Fruit fly (Drosophila melanogaster) whole organism, wandering third instar larva: ENCODE data around the gene Eip63E.
A peak's percentile ranks its signal among the peaks of the same experiment; 100 is the strongest.

ENCODE experiments used
- Abd-B ChIP-seq: fragments of >200 bp; optimal IDR thresholded peaks from 2 replicates; lab custom pipeline; 2017; ENCODE audit warnings: missing biosample characterization, missing genetic modification characterization
- CG32264 ChIP-seq: fragments of 200-800 bp; sonication (Bioruptor generic); optimal IDR thresholded peaks from 2 replicates; lab custom pipeline; 2016; ENCODE audit warnings: missing biosample characterization, missing genetic modification characterization
- CG9705 ChIP-seq: fragments of 200-800 bp; sonication (Bioruptor generic); optimal IDR thresholded peaks from 2 replicates; lab custom pipeline; 2018; ENCODE audit warnings: missing biosample characterization, mild to moderate bottlenecking, missing genetic modification characterization
- CrebA ChIP-seq: fragments of 200-800 bp; sonication (Bioruptor generic); optimal IDR thresholded peaks from 2 replicates; lab custom pipeline; 2016; ENCODE audit warnings: missing biosample characterization, mild to moderate bottlenecking, missing genetic modification characterization, borderline replicate concordance
- Dfd ChIP-seq: fragments of >200 bp; optimal IDR thresholded peaks from 2 replicates; lab custom pipeline; 2017; ENCODE audit warnings: missing biosample characterization, missing genetic modification characterization
- Dif ChIP-seq: fragments of 200-275, 200-300 bp; sonication (Bioruptor generic); optimal IDR thresholded peaks from 2 replicates; lab custom pipeline; 2018; ENCODE audit warnings: missing biosample characterization, missing genetic modification characterization; ENCODE audit not compliant: partially characterized antibody
- HLH106 ChIP-seq: fragments of 200-800 bp; optimal IDR thresholded peaks from 3 replicates; lab custom pipeline; 2019; ENCODE audit warnings: missing biosample characterization, mild to moderate bottlenecking, missing genetic modification characterization, moderate library complexity
- Hnf4 ChIP-seq: fragments of 200-800 bp; sonication (Bioruptor generic); optimal IDR thresholded peaks from 2 replicates; lab custom pipeline; 2016; ENCODE audit warnings: missing biosample characterization, mild to moderate bottlenecking, missing genetic modification characterization
- Hr78 ChIP-seq: fragments of >200 bp; optimal IDR thresholded peaks from 2 replicates; lab custom pipeline; 2017; ENCODE audit warnings: missing biosample characterization, missing genetic modification characterization
- Hr83 ChIP-seq: fragments of 200-300 bp; sonication (Bioruptor generic); optimal IDR thresholded peaks from 2 replicates; lab custom pipeline; 2016; ENCODE audit warnings: missing biosample characterization, mild to moderate bottlenecking, missing genetic modification characterization, moderate library complexity; ENCODE audit not compliant: poor library complexity, severe bottlenecking
- Jra ChIP-seq: sonication (Bioruptor generic); optimal IDR thresholded peaks from 2 replicates; lab custom pipeline; 2016; ENCODE audit warnings: missing biosample characterization, missing genetic modification characterization
- Mio ChIP-seq: sonication (Bioruptor generic); optimal IDR thresholded peaks from 2 replicates; lab custom pipeline; 2016; ENCODE audit warnings: missing biosample characterization, missing genetic modification characterization
- Myc ChIP-seq: fragments of >200 bp; optimal IDR thresholded peaks from 2 replicates; lab custom pipeline; 2017
- N ChIP-seq: fragments of >200 bp; optimal IDR thresholded peaks from 2 replicates; lab custom pipeline; 2018; ENCODE audit warnings: missing biosample characterization, missing external identifiers, missing genetic modification characterization
- OdsH ChIP-seq: fragments of 200-800 bp; sonication (Bioruptor generic); optimal IDR thresholded peaks from 2 replicates; lab custom pipeline; 2016; ENCODE audit warnings: missing biosample characterization, mild to moderate bottlenecking, missing genetic modification characterization
- Rel ChIP-seq, 2 experiments: fragments of 200-800 bp; sonication (Bioruptor generic) in 1 of 2; optimal IDR thresholded peaks; 2 replicates in 1 of 2; 3 replicates in 1 of 2; lab custom pipeline; 2016 to 2019; ENCODE audit warnings: mild to moderate bottlenecking in 2 of 2, missing biosample characterization in 2 of 2, missing genetic modification characterization in 2 of 2, moderate library complexity in 1 of 2
- Sp1 ChIP-seq: fragments of 200-800 bp; sonication (Bioruptor generic); optimal IDR thresholded peaks from 3 replicates; lab custom pipeline; 2019; ENCODE audit warnings: missing biosample characterization, mild to moderate bottlenecking, missing genetic modification characterization, moderate library complexity
- br ChIP-seq: fragments of 200-800 bp; sonication (Bioruptor generic); optimal IDR thresholded peaks from 2 replicates; lab custom pipeline; 2016; ENCODE audit warnings: missing biosample characterization, missing genetic modification characterization
- brk ChIP-seq: fragments of 200-800 bp; sonication (Bioruptor generic); optimal IDR thresholded peaks from 2 replicates; lab custom pipeline; 2016; ENCODE audit warnings: missing biosample characterization, mild to moderate bottlenecking, missing genetic modification characterization
- dmrt93B ChIP-seq: fragments of 200-800 bp; sonication (Bioruptor generic); optimal IDR thresholded peaks from 2 replicates; lab custom pipeline; 2018; ENCODE audit warnings: missing biosample characterization, mild to moderate bottlenecking, missing genetic modification characterization
- ey ChIP-seq: fragments of 200-800 bp; sonication (Bioruptor generic); optimal IDR thresholded peaks from 2 replicates; lab custom pipeline; 2016; ENCODE audit warnings: missing biosample characterization, missing genetic modification characterization
- foxo ChIP-seq, 2 experiments: fragments of 200-800 bp; sonication (Bioruptor generic); optimal IDR thresholded peaks; 2 replicates in 1 of 2; 3 replicates in 1 of 2; lab custom pipeline; 2016 to 2017; ENCODE audit warnings: missing biosample characterization in 2 of 2, missing genetic modification characterization in 2 of 2
- fru ChIP-seq: fragments of 200-800 bp; sonication (Bioruptor generic); optimal IDR thresholded peaks from 3 replicates; lab custom pipeline; 2016; ENCODE audit warnings: missing biosample characterization, mild to moderate bottlenecking, missing genetic modification characterization
- h ChIP-seq: fragments of 200-800 bp; sonication (Bioruptor generic); optimal IDR thresholded peaks from 3 replicates; lab custom pipeline; 2016; ENCODE audit warnings: missing biosample characterization, mild to moderate bottlenecking, missing genetic modification characterization
- jim ChIP-seq: fragments of 175-275, 200-325 bp; sonication (Bioruptor generic); optimal IDR thresholded peaks from 2 replicates; lab custom pipeline; 2016; ENCODE audit warnings: missing biosample characterization, mild to moderate bottlenecking, missing genetic modification characterization
- lola ChIP-seq: fragments of >200 bp; optimal IDR thresholded peaks from 2 replicates; lab custom pipeline; 2017; ENCODE audit warnings: missing biosample characterization, missing genetic modification characterization
- pan ChIP-seq: fragments of >200 bp; optimal IDR thresholded peaks from 2 replicates; lab custom pipeline; 2017
- psq ChIP-seq: fragments of 200-800 bp; sonication (Bioruptor generic); optimal IDR thresholded peaks from 3 replicates; lab custom pipeline; 2017; ENCODE audit warnings: missing biosample characterization, mild to moderate bottlenecking, missing genetic modification characterization, moderate library complexity
- rgr ChIP-seq: fragments of 200-800 bp; sonication (Bioruptor generic); optimal IDR thresholded peaks from 3 replicates; lab custom pipeline; 2016; ENCODE audit warnings: missing biosample characterization, mild to moderate bottlenecking, missing genetic modification characterization
- sage ChIP-seq: fragments of 200-800 bp; sonication (Bioruptor generic); optimal IDR thresholded peaks from 2 replicates; lab custom pipeline; 2016; ENCODE audit warnings: missing biosample characterization, mild to moderate bottlenecking, missing genetic modification characterization
- sv ChIP-seq: fragments of 200-800 bp; sonication (Bioruptor generic); optimal IDR thresholded peaks from 3 replicates; lab custom pipeline; 2016; ENCODE audit warnings: missing biosample characterization, missing genetic modification characterization
- tai ChIP-seq: sonication (Bioruptor generic); optimal IDR thresholded peaks from 2 replicates; lab custom pipeline; 2016; ENCODE audit warnings: missing biosample characterization, missing genetic modification characterization
- usp ChIP-seq: fragments of >200 bp; optimal IDR thresholded peaks from 2 replicates; lab custom pipeline; 2017; ENCODE audit warnings: missing biosample characterization, missing genetic modification characterization
- woc ChIP-seq: sonication (Bioruptor generic); optimal IDR thresholded peaks from 2 replicates; lab custom pipeline; 2016; ENCODE audit warnings: missing biosample characterization, mild to moderate bottlenecking, missing genetic modification characterization

Eip63E gene

DNA sequence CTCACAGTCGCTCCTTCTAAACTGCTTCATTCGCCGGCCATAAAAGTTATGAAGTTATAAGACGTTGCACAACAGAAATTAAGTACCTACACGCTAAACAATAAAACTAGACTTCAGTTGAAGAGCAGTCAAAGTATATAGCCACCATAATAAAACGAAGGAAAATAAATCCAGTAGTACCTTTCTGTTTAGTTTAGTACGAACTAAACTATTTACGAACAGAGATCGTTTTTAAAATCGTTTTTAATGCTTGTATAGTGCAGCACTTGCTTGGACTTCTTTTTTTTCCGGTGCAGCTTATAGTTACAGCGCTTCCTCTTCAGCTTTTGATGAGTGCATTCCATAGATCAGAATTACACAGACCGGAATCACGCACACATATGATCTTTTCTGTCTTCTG, 39.5 kb downstream of the Eip63E start:
- TF ChIP-seq CrebA (GFP tag; lab: Kevin White, UChicago) (no peak), Hnf4 (no peak), N (GFP tag; lab: Kevin White, UChicago) (no peak)

DNA sequence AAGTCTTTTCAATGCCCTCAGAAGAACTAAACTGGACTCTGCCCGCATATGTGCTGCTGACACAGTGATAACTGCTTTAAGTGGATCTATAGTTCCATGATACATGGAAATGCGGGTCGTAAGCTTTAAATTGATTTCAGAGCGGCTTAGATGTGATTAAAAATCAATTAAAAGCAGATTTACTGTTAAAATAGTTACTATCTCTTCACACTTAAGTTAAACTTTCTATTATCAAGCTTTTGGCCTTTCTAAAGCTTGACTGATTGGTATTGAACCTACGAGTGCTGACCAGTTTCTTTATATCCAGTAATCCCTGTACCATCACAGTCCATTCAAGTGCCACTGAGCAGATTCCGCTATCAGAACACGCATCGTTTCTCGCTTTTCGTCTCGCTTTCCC, 40.9 kb downstream of the Eip63E start:
- TF ChIP-seq br (GFP tag; lab: Kevin White, UChicago) (peak; percentile 9), Hnf4 (peak; percentile 64), ey (peak; percentile 41), Sp1 (GFP tag; lab: Kevin White, UChicago) (peak; percentile 20), woc (GFP tag; lab: Kevin White, UChicago) (peak; percentile 11), foxo (GFP tag; optimal IDR thresholded peaks at IDR 0.05; lab: Kevin White, UChicago) (peak in 1 of 2 experiments; percentile 39), rgr (peak; percentile 38), HLH106 (peak; percentile 61), CG32264 (GFP tag; lab: Kevin White, UChicago) (no peak), Jra (GFP tag; lab: Kevin White, UChicago) (no peak), Rel (GFP tag; optimal IDR thresholded peaks at IDR 0.05; lab: Kevin White, UChicago) (no peak), Rel (tag; optimal IDR thresholded peaks at IDR 0.05; lab: Kevin White, UChicago) (no peak), psq (peak; percentile 39), pan (lab: Kevin White, UChicago) (no peak), fru (peak; percentile 37), h (GFP tag; lab: Kevin White, UChicago) (peak; percentile 54), dmrt93B (GFP tag; lab: Kevin White, UChicago) (peak; percentile 42), sage (no peak), OdsH (peak; percentile 36), N (GFP tag; lab: Kevin White, UChicago) (no peak), Abd-B (GFP tag; lab: Kevin White, UChicago) (no peak), tai (no peak)
- TF ChIP-seq, all 38 proteins: peak for 13

DNA sequence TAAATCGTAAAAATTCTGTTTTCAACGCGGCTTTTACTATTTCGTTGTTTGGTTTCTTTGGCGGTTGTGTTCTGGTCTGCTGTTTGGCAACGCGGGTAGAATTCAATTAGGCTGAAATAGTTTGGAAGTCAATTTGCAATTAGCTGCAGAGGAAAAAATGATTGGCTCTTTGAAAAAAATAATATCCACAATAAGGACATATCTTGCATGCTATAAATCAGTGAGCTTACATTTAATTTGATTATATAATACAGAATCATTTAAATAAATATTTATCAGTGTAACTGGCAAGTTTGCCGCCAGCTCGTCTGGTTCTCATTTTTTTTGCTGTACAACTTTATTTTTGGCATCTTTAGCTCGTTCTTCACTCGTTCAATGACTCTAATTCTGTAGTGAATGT, 42.6 kb downstream of the Eip63E start:
- no peak for TF ChIP-seq Sp1 (GFP tag; lab: Kevin White, UChicago)
- no peak for TF ChIP-seq Hr78 (GFP tag; lab: Kevin White, UChicago)
- no peak for TF ChIP-seq lola (GFP tag; lab: Kevin White, UChicago)
- TF ChIP-seq CG9705 (GFP tag; lab: Kevin White, UChicago) = no peak
- TF ChIP-seq usp (GFP tag; lab: Kevin White, UChicago) = no peak
- no peak for TF ChIP-seq jim (GFP tag; lab: Kevin White, UChicago)
- no peak for TF ChIP-seq HLH106
- TF ChIP-seq Hr83 (GFP tag; lab: Kevin White, UChicago) = no peak
- no peak for TF ChIP-seq dmrt93B (GFP tag; lab: Kevin White, UChicago)
- no peak for TF ChIP-seq br (GFP tag; lab: Kevin White, UChicago)
- TF ChIP-seq fru = no peak
- TF ChIP-seq Dif (GFP tag; lab: Kevin White, UChicago) = no peak
- TF ChIP-seq sv (GFP tag; lab: Kevin White, UChicago) = no peak
- TF ChIP-seq Jra (GFP tag; lab: Kevin White, UChicago) = no peak

DNA sequence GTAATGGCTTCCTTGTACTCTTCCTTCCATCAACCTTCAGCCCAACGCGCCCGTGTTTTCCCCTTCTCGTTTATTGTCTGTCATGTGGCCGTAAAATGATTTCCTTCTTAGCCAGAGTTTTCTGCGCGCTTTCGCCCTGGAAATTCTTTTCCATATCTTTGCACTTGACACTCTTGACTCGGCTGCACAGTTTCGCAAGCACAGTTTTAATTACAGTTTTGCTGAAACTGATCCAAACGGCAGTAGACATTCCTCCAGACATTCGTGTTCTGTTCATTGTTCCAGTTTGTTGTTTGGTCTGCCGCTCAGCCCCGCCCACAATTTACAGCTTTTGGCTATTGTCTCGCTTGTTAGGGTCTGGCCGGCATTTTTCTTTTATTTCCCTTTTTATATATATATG, 45.0 kb downstream of the Eip63E start:
- TF ChIP-seq Mio (GFP tag; lab: Kevin White, UChicago) (no peak), Myc (peak; percentile 52)
- TF ChIP-seq, all 38 proteins: peak for 1

- TF ChIP-seq Hnf4 (peak; percentile 65), Jra (GFP tag; lab: Kevin White, UChicago) (peak; percentile 58), Sp1 (GFP tag; lab: Kevin White, UChicago) (peak; percentile 79), Hr83 (GFP tag; lab: Kevin White, UChicago) (no peak), brk (GFP tag; lab: Kevin White, UChicago) (peak; percentile 34), sv (GFP tag; lab: Kevin White, UChicago) (peak; percentile 47), OdsH (peak; percentile 75), HLH106 (peak; percentile 75), CG9705 (GFP tag; lab: Kevin White, UChicago) (peak; percentile 52), rgr (peak; percentile 70), br (GFP tag; lab: Kevin White, UChicago) (peak; percentile 54), h (GFP tag; lab: Kevin White, UChicago) (peak; percentile 77), Mio (GFP tag; lab: Kevin White, UChicago) (no peak), tai (peak; percentile 60), foxo (GFP tag; optimal IDR thresholded peaks at IDR 0.05; lab: Kevin White, UChicago) (peak in 1 of 2 experiments; percentile 73), lola (GFP tag; lab: Kevin White, UChicago) (no peak), ey (peak; percentile 75), CG32264 (GFP tag; lab: Kevin White, UChicago) (no peak), psq (peak; percentile 63), Dfd (no peak), woc (GFP tag; lab: Kevin White, UChicago) (peak; percentile 65), Rel (GFP tag; optimal IDR thresholded peaks at IDR 0.05; lab: Kevin White, UChicago) (no peak), Rel (tag; optimal IDR thresholded peaks at IDR 0.05; lab: Kevin White, UChicago) (peak; percentile 38), dmrt93B (GFP tag; lab: Kevin White, UChicago) (peak; percentile 31), fru (peak; percentile 78)
These were observed 51.4 kb downstream of the Eip63E start for dm6 chr3L:3566751-3567499.
